Fruit fly (Drosophila melanogaster) whole organism, embryonic: ENCODE results near the gene Etfb.
A peak's percentile ranks its signal among the peaks of the same experiment; 100 is the strongest.

Experiments
- CG10274 ChIP-seq: fragments of 200-800 bp; sonication (Bioruptor generic); optimal IDR thresholded peaks from 3 replicates; lab custom pipeline; 2017; ENCODE audit warnings: missing biosample characterization, mild to moderate bottlenecking, missing genetic modification characterization
- CG13287 ChIP-seq: fragments of 200-800 bp; sonication (Bioruptor generic); IDR thresholded peaks from 2 replicates; pipeline ENCODE4 v1.3.6; 2022; ENCODE audit warnings: missing biosample characterization, missing genetic modification characterization; ENCODE audit not compliant: partially characterized antibody
- CG15696 ChIP-seq: fragments of 200-800 bp; sonication (Bioruptor generic); optimal IDR thresholded peaks from 2 replicates; lab custom pipeline; 2019; ENCODE audit warnings: missing biosample characterization, mild to moderate bottlenecking, missing genetic modification characterization, moderate library complexity
- CG1603 ChIP-seq: fragments of 200-800 bp; sonication (Bioruptor generic); optimal IDR thresholded peaks from 2 replicates; lab custom pipeline; 2019; ENCODE audit warnings: missing biosample characterization, mild to moderate bottlenecking, missing genetic modification characterization, moderate library complexity
- CG17328 ChIP-seq: fragments of 200-800 bp; sonication (Bioruptor generic); IDR thresholded peaks from 2 replicates; pipeline ENCODE4 v1.3.6; 2022; ENCODE audit warnings: missing biosample characterization, missing genetic modification characterization
- CG17568 ChIP-seq: fragments of 200-800 bp; sonication (Bioruptor generic); optimal IDR thresholded peaks from 2 replicates; lab custom pipeline; 2018; ENCODE audit warnings: missing biosample characterization, mild to moderate bottlenecking, missing genetic modification characterization, moderate library complexity
- CG30020 ChIP-seq: fragments of 200-800 bp; optimal IDR thresholded peaks from 2 replicates; lab custom pipeline; 2019; ENCODE audit warnings: missing biosample characterization, mild to moderate bottlenecking, missing genetic modification characterization, moderate library complexity
- CG3065 ChIP-seq: fragments of 200-800 bp; sonication (Bioruptor generic); optimal IDR thresholded peaks from 2 replicates; lab custom pipeline; 2016; ENCODE audit warnings: missing biosample characterization, missing genetic modification characterization
- CG34376 ChIP-seq: fragments of 200-800 bp; sonication (Bioruptor generic); optimal IDR thresholded peaks from 2 replicates; lab custom pipeline; 2018; ENCODE audit warnings: missing biosample characterization, mild to moderate bottlenecking, missing genetic modification characterization
- CG3838 ChIP-seq: fragments of 200-800 bp; sonication (Bioruptor generic); optimal IDR thresholded peaks from 3 replicates; lab custom pipeline; 2016; ENCODE audit warnings: missing biosample characterization, missing genetic modification characterization
- CG4404 ChIP-seq: fragments of 200-800 bp; sonication (Bioruptor generic); IDR thresholded peaks from 2 replicates; pipeline ENCODE4 v1.3.6; 2022; ENCODE audit warnings: missing biosample characterization, missing genetic modification characterization
- CG6175 ChIP-seq: fragments of 200-800 bp; sonication (Bioruptor generic); IDR thresholded peaks from 3 replicates; pipeline ENCODE4 v1.3.6; 2022; ENCODE audit warnings: missing biosample characterization, missing genetic modification characterization
- CG6791 ChIP-seq: fragments of 200-800 bp; sonication (Bioruptor generic); IDR thresholded peaks from 3 replicates; pipeline ENCODE4 v1.3.6; 2022; ENCODE audit warnings: missing biosample characterization, missing genetic modification characterization; ENCODE audit not compliant: partially characterized antibody
- CG6854 ChIP-seq: fragments of 200-800 bp; sonication (Bioruptor generic); optimal IDR thresholded peaks from 3 replicates; lab custom pipeline; 2017; ENCODE audit warnings: missing biosample characterization, mild to moderate bottlenecking, missing genetic modification characterization
- CG8290 ChIP-seq, 3 experiments: fragments of 200-800 bp; sonication (Bioruptor generic); optimal IDR thresholded peaks; 2 replicates each; lab custom pipeline; 2016 to 2019; ENCODE audit warnings: missing biosample characterization in 3 of 3, missing genetic modification characterization in 3 of 3, mild to moderate bottlenecking in 2 of 3, moderate library complexity in 1 of 3
- Dad ChIP-seq: fragments of 200-800 bp; sonication (Bioruptor generic); optimal IDR thresholded peaks from 3 replicates; lab custom pipeline; 2016; ENCODE audit warnings: missing biosample characterization, missing genetic modification characterization
- Dfd ChIP-seq, 2 experiments: fragments of >200 bp; optimal IDR thresholded peaks; 2 replicates each; lab custom pipeline; 2017; ENCODE audit warnings: missing biosample characterization in 2 of 2, missing genetic modification characterization in 2 of 2
- E2f2 ChIP-seq: fragments of 200-800 bp; sonication (Bioruptor generic); IDR thresholded peaks from 2 replicates; pipeline ENCODE4 v1.3.6; 2022; ENCODE audit warnings: missing biosample characterization, missing genetic modification characterization
- GATAe ChIP-seq: fragments of 200-800 bp; sonication (Bioruptor generic); conservative IDR thresholded peaks from 2 replicates; pipeline ENCODE4 v1.3.6; 2022; ENCODE audit warnings: missing biosample characterization, missing genetic modification characterization
- H15 ChIP-seq: fragments of 200-800 bp; sonication (Bioruptor generic); IDR thresholded peaks from 3 replicates; pipeline ENCODE4 v1.3.6; 2022; ENCODE audit warnings: missing biosample characterization, missing genetic modification characterization
- HLH3B ChIP-seq: fragments of 200-800 bp; sonication (Bioruptor generic); IDR thresholded peaks from 2 replicates; pipeline ENCODE4 v1.3.6; 2022; ENCODE audit warnings: missing biosample characterization, missing genetic modification characterization
- HLH4C ChIP-seq: fragments of 200-800 bp; sonication (Bioruptor generic); IDR thresholded peaks from 3 replicates; pipeline ENCODE4 v1.3.6; 2022; ENCODE audit warnings: missing biosample characterization, missing genetic modification characterization; ENCODE audit not compliant: partially characterized antibody
- Hr39 ChIP-seq: fragments of >200 bp; optimal IDR thresholded peaks from 2 replicates; lab custom pipeline; 2017
- Kr ChIP-seq: fragments of 200-800 bp; sonication (Bioruptor generic); optimal IDR thresholded peaks from 2 replicates; lab custom pipeline; 2017; ENCODE audit warnings: missing biosample characterization, mild to moderate bottlenecking, missing genetic modification characterization
- Med ChIP-seq: fragments of 200-800 bp; sonication (Bioruptor generic); peaks from one replicate; lab custom pipeline; 2016; ENCODE audit warnings: missing biosample characterization, missing genetic modification characterization, mild to moderate bottlenecking, inconsistent platforms, moderate library complexity
- NK7.1 ChIP-seq: fragments of 200-800 bp; sonication (Bioruptor generic); optimal IDR thresholded peaks from 3 replicates; lab custom pipeline; 2016; ENCODE audit warnings: missing biosample characterization, missing genetic modification characterization
- Trl ChIP-seq, 3 experiments: fragments of >200 bp in 2 of 3; fragments of 200-800 bp in 1 of 3; sonication (Bioruptor generic) in 1 of 3; optimal IDR thresholded peaks; 2 replicates in 1 of 3; 3 replicates in 2 of 3; lab custom pipeline; 2016 to 2017; ENCODE audit warnings: missing biosample characterization in 1 of 3, missing genetic modification characterization in 1 of 3
- chm ChIP-seq: fragments of 200-800 bp; sonication (Bioruptor generic); IDR thresholded peaks from 2 replicates; pipeline ENCODE4 v1.3.6; 2022; ENCODE audit warnings: missing biosample characterization, missing genetic modification characterization
- dati ChIP-seq: fragments of 200-800 bp; sonication (Bioruptor generic); IDR thresholded peaks from 2 replicates; pipeline ENCODE4 v1.3.6; 2022; ENCODE audit warnings: missing biosample characterization, missing genetic modification characterization
- ewg ChIP-seq: fragments of 200-800 bp; sonication (Bioruptor generic); optimal IDR thresholded peaks from 3 replicates; lab custom pipeline; 2017; ENCODE audit warnings: mild to moderate bottlenecking, missing biosample characterization, missing genetic modification reagents, missing genetic modification characterization
- exex ChIP-seq: fragments of 200-800 bp; sonication (Bioruptor generic); optimal IDR thresholded peaks from 4 replicates; lab custom pipeline; 2018; ENCODE audit warnings: missing biosample characterization, mild to moderate bottlenecking, missing genetic modification characterization, moderate library complexity
- grau ChIP-seq: fragments of 200-800 bp; optimal IDR thresholded peaks from 3 replicates; lab custom pipeline; 2019; ENCODE audit warnings: missing biosample characterization, mild to moderate bottlenecking, missing genetic modification characterization, moderate library complexity
- grn ChIP-seq: fragments of 200-800 bp; sonication (Bioruptor generic); optimal IDR thresholded peaks from 3 replicates; lab custom pipeline; 2017; ENCODE audit warnings: missing biosample characterization, missing genetic modification characterization
- gro ChIP-seq: fragments of 200-800 bp; sonication (Bioruptor generic); optimal IDR thresholded peaks from 2 replicates; lab custom pipeline; 2016; ENCODE audit warnings: missing biosample characterization, missing genetic modification characterization
- jigr1 ChIP-seq: fragments of 200-800 bp; sonication (Bioruptor generic); IDR thresholded peaks from 3 replicates; pipeline ENCODE4 v1.3.6; 2022; ENCODE audit warnings: missing biosample characterization, missing genetic modification characterization
- jumu ChIP-seq: fragments of 200-800 bp; sonication (Bioruptor generic); optimal IDR thresholded peaks from 3 replicates; lab custom pipeline; 2016; ENCODE audit warnings: missing biosample characterization, missing genetic modification characterization
- kay ChIP-seq: fragments of 200-800 bp; sonication (Bioruptor generic); optimal IDR thresholded peaks from 2 replicates; lab custom pipeline; 2016; ENCODE audit warnings: missing biosample characterization, missing genetic modification characterization
- pan ChIP-seq, 4 experiments: fragments of >200 bp in 3 of 4; fragments of 200-800 bp in 1 of 4; sonication (Bioruptor generic) in 1 of 4; optimal IDR thresholded peaks in 3 of 4; IDR thresholded peaks in 1 of 4; 2 replicates each; pipeline versions ENCODE4 v1.3.6 to Lab custom; 2017 to 2022; ENCODE audit warnings: missing biosample characterization in 2 of 4, missing genetic modification characterization in 2 of 4, mixed read lengths in 1 of 4
- scrt ChIP-seq: fragments of 200-800 bp; sonication (Bioruptor generic); optimal IDR thresholded peaks from 2 replicates; lab custom pipeline; 2018; ENCODE audit warnings: missing biosample characterization, mild to moderate bottlenecking, missing genetic modification characterization, moderate library complexity
- sens ChIP-seq: fragments of 200-800 bp; sonication (Bioruptor generic); peaks from one replicate; lab custom pipeline; 2016; ENCODE audit warnings: missing biosample characterization, missing genetic modification characterization
- sr ChIP-seq: fragments of 200-800 bp; sonication (Bioruptor generic); IDR thresholded peaks from 3 replicates; pipeline ENCODE4 v1.3.6; 2022; ENCODE audit warnings: missing biosample characterization, missing genetic modification characterization
- ssp ChIP-seq: fragments of 200-800 bp; sonication (Bioruptor generic); IDR thresholded peaks from 2 replicates; pipeline ENCODE4 v1.3.6; 2022; ENCODE audit warnings: missing biosample characterization, missing genetic modification characterization
- sug ChIP-seq: fragments of 200-800 bp; optimal IDR thresholded peaks from 2 replicates; lab custom pipeline; 2019; ENCODE audit warnings: missing biosample characterization, mild to moderate bottlenecking, missing genetic modification characterization, moderate library complexity
- tna ChIP-seq: fragments of 200-800 bp; sonication (Bioruptor generic); IDR thresholded peaks from 2 replicates; pipeline ENCODE4 v1.3.6; 2022; ENCODE audit warnings: missing biosample characterization, missing genetic modification characterization; ENCODE audit not compliant: partially characterized antibody
- tup ChIP-seq: fragments of 200-800 bp; sonication (Bioruptor generic); optimal IDR thresholded peaks from 2 replicates; lab custom pipeline; 2016; ENCODE audit warnings: missing biosample characterization, mild to moderate bottlenecking, missing genetic modification characterization, moderate library complexity

The Etfb gene

DNA sequence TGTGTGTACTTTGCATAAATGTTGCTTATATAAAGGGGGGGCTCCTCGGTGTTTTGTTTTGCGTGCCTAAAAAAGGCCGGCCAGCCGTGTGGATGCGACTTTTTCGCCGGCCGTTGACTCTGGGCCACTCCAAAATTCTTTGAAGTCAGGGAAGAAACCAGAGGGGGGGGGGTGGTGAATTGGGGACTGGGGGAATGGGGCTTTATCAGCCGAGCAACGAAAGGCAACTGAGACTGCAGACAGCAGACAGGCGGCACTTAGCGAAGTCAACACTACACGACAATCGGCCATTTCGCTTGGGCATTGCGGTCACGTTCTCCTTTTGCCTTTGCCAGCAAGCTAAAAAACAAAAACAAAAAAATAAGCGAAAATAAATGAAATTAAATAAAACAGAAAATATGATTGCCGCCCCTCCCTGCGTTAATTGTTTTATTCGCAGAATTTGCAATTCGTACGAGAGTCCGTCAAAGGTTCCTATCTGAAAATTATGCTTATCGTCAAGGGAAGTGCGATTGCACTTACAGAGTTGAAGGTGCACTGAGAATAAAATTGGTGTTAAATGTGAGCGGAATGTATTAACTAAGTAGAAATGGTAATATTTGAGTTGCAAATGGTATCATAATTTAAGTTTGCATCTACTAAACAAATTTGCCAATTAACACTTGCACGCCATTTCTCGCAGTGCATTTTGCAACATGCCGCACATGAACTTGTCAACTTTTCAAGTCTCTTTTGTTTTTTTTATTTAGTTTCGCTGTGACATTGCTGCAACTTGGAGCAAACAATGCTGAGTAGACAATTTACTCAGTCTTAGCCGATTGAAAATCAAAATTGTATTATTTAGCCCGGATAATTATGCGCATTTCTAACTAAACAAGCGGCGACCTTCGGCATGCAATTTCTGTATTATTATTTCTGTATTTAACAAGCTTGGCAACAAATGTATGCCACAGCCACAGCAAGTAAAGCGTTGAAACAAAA, 16.4 kb downstream of the Etfb start (continued):
- no peak for TF ChIP-seq Dfd (GFP tag; optimal IDR thresholded peaks at IDR 0.05; lab: Kevin White, UChicago)
- 0 out of 3 replicates have a peak, but pooled peaks have one; percentile 33 for TF ChIP-seq jigr1 (GFP tag; lab: Robert Waterston, UW)
- TF ChIP-seq HLH3B, result peak; percentile 26; the same call in 1 of the 2 replicates
- no peak for TF ChIP-seq dati
- no peak for TF ChIP-seq CG17568 (GFP tag; lab: Kevin White, UChicago)
- no peak for TF ChIP-seq Kr (GFP tag; lab: Kevin White, UChicago)
- TF ChIP-seq Dad, result no peak
- peak; percentile 71 for TF ChIP-seq Med (GFP tag; lab: Kevin White, UChicago)
- TF ChIP-seq tna, result no peak
- no peak for TF ChIP-seq gro (GFP tag; lab: Kevin White, UChicago)
- TF ChIP-seq ssp (GFP tag; lab: Robert Waterston, UW), result no peak

DNA sequence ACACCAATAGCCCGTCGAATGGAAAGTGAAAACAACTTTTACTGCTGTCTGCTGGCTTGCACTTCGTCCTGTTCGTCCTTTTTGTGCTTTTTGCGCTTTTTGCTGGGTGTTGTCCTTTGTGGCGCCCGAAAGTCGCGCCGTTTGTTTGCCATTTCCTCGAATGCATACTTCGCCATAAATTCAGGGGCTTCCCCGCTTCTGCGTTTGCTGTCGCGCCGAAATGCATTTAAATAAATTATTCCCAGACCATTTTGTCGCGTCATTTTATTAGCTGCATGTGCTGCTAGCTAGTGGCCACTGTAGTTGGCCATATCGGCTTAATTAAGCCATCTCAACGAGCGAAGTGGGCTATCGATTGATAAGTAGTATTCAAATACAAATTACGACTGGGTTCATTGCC, 17.5 kb downstream of the Etfb start:
- no peak for TF ChIP-seq CG3065 (GFP tag; lab: Kevin White, UChicago)
- TF ChIP-seq H15 (GFP tag; lab: Robert Waterston, UW), result 0 out of 3 replicates have a peak, but pooled peaks have one; percentile 22
- TF ChIP-seq jumu (GFP tag; lab: Kevin White, UChicago), result no peak
- no peak for TF ChIP-seq ewg (GFP tag; lab: Kevin White, UChicago)
- TF ChIP-seq Med (GFP tag; lab: Kevin White, UChicago), result peak; percentile 13
- TF ChIP-seq CG4404 (GFP tag; lab: Robert Waterston, UW), result 0 out of 2 replicates have a peak, but pooled peaks have one; percentile 10

DNA sequence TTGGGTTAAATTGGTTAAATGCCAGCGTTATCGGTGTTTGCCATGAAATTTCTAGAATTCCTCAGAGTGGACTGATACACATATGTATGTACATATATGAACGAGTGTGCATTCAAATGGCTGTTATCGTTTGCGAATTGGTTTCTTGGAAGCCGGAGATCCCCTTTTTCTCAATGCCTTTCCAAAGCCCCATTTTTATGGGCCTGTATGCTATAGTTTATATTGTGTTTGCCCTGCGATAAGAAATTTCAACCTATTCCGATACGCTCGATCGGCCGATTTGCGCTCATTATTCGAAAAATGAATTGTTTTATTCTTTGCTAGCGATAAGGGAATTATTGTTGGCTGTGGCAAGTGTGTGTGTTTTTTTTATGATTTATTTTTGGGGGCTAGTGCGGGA, 19.5 kb downstream of the Etfb start:
- TF ChIP-seq tup (GFP tag; lab: Kevin White, UChicago) (no peak), scrt (no peak), pan (optimal IDR thresholded peaks at IDR 0.05; lab: Kevin White, UChicago) (no peak), pan (GFP tag; optimal IDR thresholded peaks at IDR 0.05 in 1 of 2, IDR thresholded peaks at IDR 0.05 in 1 of 2) (peak in 1 of 2 experiments; percentile 8), CG6854 (GFP tag; lab: Kevin White, UChicago) (no peak), CG13287 (GFP tag; lab: Robert Waterston, UW) (no peak), NK7.1 (GFP tag; lab: Kevin White, UChicago) (no peak), exex (peak; percentile 86), grau (no peak), Trl (optimal IDR thresholded peaks at IDR 0.05; lab: Kevin White, UChicago) (no peak), Trl (GFP tag; optimal IDR thresholded peaks at IDR 0.05; lab: Kevin White, UChicago) (no peak), CG1603 (no peak), GATAe (GFP tag; lab: Robert Waterston, UW) (peak; percentile 39; the same call in 1 of the 2 replicates), CG8290 (GFP tag; optimal IDR thresholded peaks at IDR 0.05; lab: Kevin White, UChicago) (no peak), CG8290 (tag; optimal IDR thresholded peaks at IDR 0.05; lab: Kevin White, UChicago) (no peak), CG17328 (no peak), grn (GFP tag; lab: Kevin White, UChicago) (peak; percentile 21), CG3838 (GFP tag; lab: Kevin White, UChicago) (no peak), sens (GFP tag; lab: Kevin White, UChicago) (peak; percentile 69), CG10274 (GFP tag; lab: Kevin White, UChicago) (no peak), sr (GFP tag; lab: Robert Waterston, UW) (no peak), CG15696 (tag; lab: Kevin White, UChicago) (no peak), HLH4C (GFP tag; lab: Robert Waterston, UW) (no peak), CG6175 (no peak), E2f2 (GFP tag; lab: Robert Waterston, UW) (no peak), chm (GFP tag; lab: Robert Waterston, UW) (no peak), sug (tag; lab: Kevin White, UChicago) (peak; percentile 9), CG6791 (GFP tag; lab: Robert Waterston, UW) (no peak), CG34376 (GFP tag; lab: Kevin White, UChicago) (peak; percentile 53), Hr39 (lab: Kevin White, UChicago) (no peak), kay (GFP tag; lab: Kevin White, UChicago) (no peak), CG30020 (tag; lab: Kevin White, UChicago) (no peak)
